Comparison of ENCODE assay signal across 2 fruit fly cellular contexts in the genomic region with DNA sequence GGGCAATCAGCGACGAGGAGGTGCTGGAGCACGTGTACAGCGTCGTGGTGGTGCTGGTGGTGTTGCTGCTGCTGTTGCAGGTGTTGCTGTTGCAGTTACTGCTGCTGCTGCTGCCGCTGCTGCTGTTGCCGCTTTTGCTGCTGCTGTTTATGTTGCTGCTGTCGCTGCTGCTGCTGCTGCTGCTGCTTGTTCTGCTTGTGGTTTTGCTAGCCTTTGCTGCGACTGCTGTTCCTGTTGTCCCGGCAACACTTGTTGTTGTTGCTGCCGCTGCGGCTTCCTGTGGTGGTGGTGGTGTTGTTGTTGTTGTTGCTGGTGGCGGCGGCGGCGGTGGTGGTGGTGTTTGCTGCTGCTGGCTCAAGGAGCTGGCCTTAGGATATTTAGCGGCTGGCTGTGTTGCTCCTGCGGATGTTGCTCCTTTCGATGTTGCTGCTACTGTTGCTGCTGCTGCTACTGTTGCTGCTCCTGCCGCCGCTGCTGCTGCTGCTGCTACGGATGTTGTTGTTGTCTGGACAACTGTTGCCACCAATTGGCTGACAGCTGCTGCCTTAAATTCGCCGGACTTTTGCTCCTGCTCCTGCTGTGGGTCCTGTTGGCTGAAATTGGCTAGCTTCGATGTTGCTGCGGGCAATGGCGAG.
TF ChIP-seq lines count a peak whose summit lies in the region.

No protein-coding gene starts in this region.

- TF ChIP-seq CTCF in whole organism, embryonic (GFP tag; optimal IDR thresholded peaks at IDR 0.05; lab: Kevin White, UChicago), result no peak

TF ChIP-seq in whole organism, embryonic, 481 proteins besides CTCF, POLR2A, EP300 and RAD21:
- peak; percentile 16 for TF ChIP-seq Hr39 (optimal IDR thresholded peaks at IDR 0.05; lab: Kevin White, UChicago)
- no peak for TF ChIP-seq HmgZ (tag; optimal IDR thresholded peaks at IDR 0.05; lab: Kevin White, UChicago)
- TF ChIP-seq CG1832 (GFP tag; optimal IDR thresholded peaks at IDR 0.05; lab: Kevin White, UChicago), result no peak
- no peak for TF ChIP-seq pros (GFP tag; optimal IDR thresholded peaks at IDR 0.05; lab: Kevin White, UChicago)
- TF ChIP-seq Ets65A (GFP tag; lab: Kevin White, UChicago), result peak; percentile 68
- TF ChIP-seq Rfx (GFP tag; IDR thresholded peaks at IDR 0.05; lab: Robert Waterston, UW), result 0 out of 2 replicates have a peak, but pooled peaks have one; percentile 26
- peak; percentile 47; the same call in 1 of the 2 replicates for TF ChIP-seq CG4360 (GFP tag; IDR thresholded peaks at IDR 0.05; lab: Robert Waterston, UW)
- no peak for TF ChIP-seq kah (GFP tag; optimal IDR thresholded peaks at IDR 0.05; lab: Kevin White, UChicago)
- peak in 1 of 2 experiments; percentile 86 for TF ChIP-seq Dfd (GFP tag; optimal IDR thresholded peaks at IDR 0.05; lab: Kevin White, UChicago)

TF ChIP-seq in whole organism, wandering third instar larva, 38 proteins besides CTCF, POLR2A, EP300 and RAD21:
- no peak for TF ChIP-seq br (GFP tag; optimal IDR thresholded peaks at IDR 0.05; lab: Kevin White, UChicago)
- no peak for TF ChIP-seq usp (GFP tag; optimal IDR thresholded peaks at IDR 0.05; lab: Kevin White, UChicago)
- no peak for TF ChIP-seq h (GFP tag; optimal IDR thresholded peaks at IDR 0.05; lab: Kevin White, UChicago)
- TF ChIP-seq Dfd (GFP tag; optimal IDR thresholded peaks at IDR 0.05; lab: Kevin White, UChicago), result peak; percentile 96
